Worm (Caenorhabditis elegans) whole organism, L1 larva: ENCODE measurements around the gene M117.4.

Experiments used
- C16A3.4 ChIP-seq: fragments of 150-350 bp; optimal IDR thresholded peaks from 2 replicates; lab custom pipeline; 2014; ENCODE audit warnings: missing biosample characterization, missing genetic modification characterization
- C34B4.2 ChIP-seq: sonication (generic microtip); optimal IDR thresholded peaks from 2 replicates; lab custom pipeline; 2017; ENCODE audit warnings: mild to moderate bottlenecking, missing genetic modification characterization, missing compliant biosample characterization
- F16B12.6 ChIP-seq: fragments of 150-350 bp; optimal IDR thresholded peaks from 2 replicates; lab custom pipeline; 2014; ENCODE audit warnings: missing biosample characterization, missing genetic modification characterization
- aha-1 ChIP-seq: fragments of 150-350 bp; optimal IDR thresholded peaks from 2 replicates; lab custom pipeline; 2014; ENCODE audit warnings: missing biosample characterization, missing genetic modification characterization
- alr-1 ChIP-seq: fragments of 200-800 bp; sonication (Bioruptor generic); optimal IDR thresholded peaks from 2 replicates; lab custom pipeline; 2018; ENCODE audit warnings: borderline replicate concordance, mild to moderate bottlenecking, missing genetic modification characterization, missing compliant biosample characterization
- ceh-63 ChIP-seq: fragments of 200-800 bp; sonication (Bioruptor generic); optimal IDR thresholded peaks from 2 replicates; lab custom pipeline; 2018; ENCODE audit warnings: mild to moderate bottlenecking, missing genetic modification characterization, missing compliant biosample characterization
- ceh-8 ChIP-seq: fragments of 200-800 bp; sonication (Bioruptor generic); optimal IDR thresholded peaks from 2 replicates; lab custom pipeline; 2018; ENCODE audit warnings: mild to moderate bottlenecking, missing genetic modification characterization, moderate library complexity, missing compliant biosample characterization
- ceh-82 ChIP-seq, 3 experiments: fragments of 150-350 bp in 1 of 3; sonication (generic microtip) in 2 of 3; optimal IDR thresholded peaks; 2 replicates each; lab custom pipeline; 2014 to 2017; ENCODE audit warnings: missing biosample characterization in 3 of 3, missing genetic modification characterization in 3 of 3
- dpl-1 ChIP-seq, 3 experiments: fragments of 150-350 bp in 2 of 3; sonication (generic microtip) in 1 of 3; optimal IDR thresholded peaks; 2 replicates each; lab custom pipeline; 2014 to 2017; ENCODE audit warnings: missing biosample characterization in 3 of 3, missing genetic modification characterization in 3 of 3, missing genetic modification reagents in 3 of 3
- efl-1 ChIP-seq, 4 experiments: fragments of 150-350 bp; optimal IDR thresholded peaks in 3 of 4; peaks in 1 of 4; 1 replicate in 1 of 4; 2 replicates in 3 of 4; lab custom pipeline; 2014; ENCODE audit warnings: missing biosample characterization in 2 of 4, missing genetic modification characterization in 2 of 4, missing genetic modification reagents in 2 of 4
- egl-27 ChIP-seq, 2 experiments: fragments of 150-350 bp in 1 of 2; sonication (generic microtip); optimal IDR thresholded peaks; 3 replicates each; lab custom pipeline; 2017 to 2018; ENCODE audit warnings: missing biosample characterization in 2 of 2, missing genetic modification characterization in 2 of 2, missing genetic modification reagents in 2 of 2
- elt-2 ChIP-seq: sonication (generic microtip); optimal IDR thresholded peaks from 2 replicates; lab custom pipeline; 2016; ENCODE audit warnings: missing genetic modification characterization, mild to moderate bottlenecking, inconsistent platforms, missing compliant biosample characterization, missing genetic modification reagents
- ets-5 ChIP-seq: fragments of 200-800 bp; sonication (Bioruptor generic); IDR thresholded peaks from 2 replicates; pipeline ENCODE4 v1.3.6; 2022; ENCODE audit warnings: missing genetic modification characterization, missing compliant biosample characterization
- fkh-4 ChIP-seq: sonication (generic microtip); optimal IDR thresholded peaks from 2 replicates; lab custom pipeline; 2016; ENCODE audit warnings: missing compliant biosample characterization, missing genetic modification characterization, borderline replicate concordance
- fkh-8 ChIP-seq: sonication (generic microtip); optimal IDR thresholded peaks from 2 replicates; lab custom pipeline; 2016; ENCODE audit warnings: mild to moderate bottlenecking, missing genetic modification characterization, missing compliant biosample characterization
- fos-1 ChIP-seq: fragments of 150-350 bp; optimal IDR thresholded peaks from 2 replicates; lab custom pipeline; 2014; ENCODE audit warnings: missing biosample characterization, missing genetic modification characterization
- grh-1 ChIP-seq: fragments of 200-800 bp; sonication (Bioruptor generic); IDR thresholded peaks from 2 replicates; pipeline ENCODE4 v1.3.6; 2022; ENCODE audit warnings: missing genetic modification reagents, missing genetic modification characterization, missing compliant biosample characterization
- hlh-4 ChIP-seq: sonication (generic microtip); optimal IDR thresholded peaks from 2 replicates; lab custom pipeline; 2016; ENCODE audit warnings: mild to moderate bottlenecking, missing genetic modification characterization, missing compliant biosample characterization
- isw-1 ChIP-seq: fragments of 200-800 bp; sonication (Bioruptor generic); IDR thresholded peaks from 2 replicates; pipeline ENCODE4 v1.3.6; 2022; ENCODE audit warnings: missing genetic modification characterization, missing compliant biosample characterization
- jun-1 ChIP-seq: fragments of 150-350 bp; optimal IDR thresholded peaks from 2 replicates; lab custom pipeline; 2014; ENCODE audit warnings: missing biosample characterization, missing genetic modification reagents, missing genetic modification characterization
- lin-14 ChIP-seq: fragments of 200-800 bp; sonication (Bioruptor generic); optimal IDR thresholded peaks from 2 replicates; lab custom pipeline; 2018; ENCODE audit warnings: mild to moderate bottlenecking, missing genetic modification characterization, moderate library complexity, missing compliant biosample characterization
- lin-15B ChIP-seq: fragments of 150-350 bp; sonication (generic microtip); optimal IDR thresholded peaks from 3 replicates; lab custom pipeline; 2014; ENCODE audit warnings: missing biosample characterization, missing genetic modification characterization
- lir-3 ChIP-seq: sonication (generic microtip); optimal IDR thresholded peaks from 2 replicates; lab custom pipeline; 2016; ENCODE audit warnings: mild to moderate bottlenecking, missing genetic modification characterization, moderate library complexity, missing compliant biosample characterization; ENCODE audit not compliant: poor library complexity
- lsy-2 ChIP-seq, 2 experiments: fragments of 150-350 bp; optimal IDR thresholded peaks; 2 replicates each; lab custom pipeline; 2014; ENCODE audit warnings: missing biosample characterization in 2 of 2, missing genetic modification characterization in 2 of 2
- mdl-1 ChIP-seq, 2 experiments: fragments of 150-350 bp; optimal IDR thresholded peaks; 2 replicates each; lab custom pipeline; 2014 to 2017; ENCODE audit warnings: missing biosample characterization in 2 of 2, missing genetic modification characterization in 2 of 2, inconsistent platforms in 1 of 2
- mef-2 ChIP-seq: fragments of 150-350 bp; optimal IDR thresholded peaks from 2 replicates; lab custom pipeline; 2014; ENCODE audit warnings: missing biosample characterization, missing genetic modification characterization
- mep-1 ChIP-seq: fragments of 150-350 bp; optimal IDR thresholded peaks from 2 replicates; lab custom pipeline; 2014; ENCODE audit warnings: missing biosample characterization, missing genetic modification characterization
- nhr-11 ChIP-seq: fragments of 150-350 bp; optimal IDR thresholded peaks from 2 replicates; lab custom pipeline; 2014; ENCODE audit warnings: missing biosample characterization, missing genetic modification characterization
- nhr-19 ChIP-seq: fragments of 200-800 bp; sonication (Bioruptor generic); conservative IDR thresholded peaks from 2 replicates; pipeline ENCODE4 v1.3.6; 2022; ENCODE audit warnings: missing genetic modification characterization, missing compliant biosample characterization
- nhr-20 ChIP-seq: sonication (generic microtip); optimal IDR thresholded peaks from 2 replicates; lab custom pipeline; 2016; ENCODE audit warnings: mild to moderate bottlenecking, missing genetic modification characterization, missing compliant biosample characterization
- nhr-28 ChIP-seq: fragments of 150-350 bp; optimal IDR thresholded peaks from 2 replicates; lab custom pipeline; 2014; ENCODE audit warnings: missing biosample characterization, missing genetic modification characterization
- nhr-47 ChIP-seq: sonication (generic microtip); optimal IDR thresholded peaks from 2 replicates; lab custom pipeline; 2016; ENCODE audit warnings: mild to moderate bottlenecking, missing genetic modification characterization, moderate library complexity, missing compliant biosample characterization
- nhr-85 ChIP-seq: sonication (generic microtip); peaks from one replicate; lab custom pipeline; 2016; ENCODE audit warnings: missing genetic modification characterization, inconsistent platforms, missing compliant biosample characterization
- pax-3 ChIP-seq: fragments of 200-800 bp; sonication (Bioruptor generic); optimal IDR thresholded peaks from 2 replicates; lab custom pipeline; 2018; ENCODE audit warnings: mild to moderate bottlenecking, missing genetic modification characterization, moderate library complexity, missing compliant biosample characterization
- rnt-1 ChIP-seq: sonication (generic microtip); optimal IDR thresholded peaks from 2 replicates; lab custom pipeline; 2016; ENCODE audit warnings: mild to moderate bottlenecking, missing genetic modification characterization, moderate library complexity, missing compliant biosample characterization
- snpc-4 ChIP-seq: fragments of 150-350 bp; optimal IDR thresholded peaks from 2 replicates; lab custom pipeline; 2014; ENCODE audit warnings: missing biosample characterization, missing genetic modification characterization
- sptf-1 ChIP-seq: fragments of 150-350 bp; optimal IDR thresholded peaks from 2 replicates; lab custom pipeline; 2014; ENCODE audit warnings: missing biosample characterization, missing genetic modification characterization
- tbx-2 ChIP-seq: sonication (generic microtip); optimal IDR thresholded peaks from 2 replicates; lab custom pipeline; 2016; ENCODE audit warnings: missing genetic modification characterization, missing compliant biosample characterization
- unc-130 ChIP-seq: fragments of 150-350 bp; optimal IDR thresholded peaks from 2 replicates; lab custom pipeline; 2017; ENCODE audit warnings: missing biosample characterization, missing genetic modification characterization, inconsistent platforms
- unc-30 ChIP-seq: sonication (generic microtip); optimal IDR thresholded peaks from 2 replicates; lab custom pipeline; 2017; ENCODE audit warnings: missing biosample characterization, missing genetic modification characterization
- unc-62 ChIP-seq: fragments of 150-350 bp; optimal IDR thresholded peaks from 2 replicates; lab custom pipeline; 2014; ENCODE audit warnings: missing biosample characterization, missing genetic modification reagents, missing genetic modification characterization
- unc-86 ChIP-seq: sonication (generic microtip); optimal IDR thresholded peaks from 2 replicates; lab custom pipeline; 2016; ENCODE audit warnings: missing genetic modification characterization, missing compliant biosample characterization
- zag-1 ChIP-seq: fragments of 150-350 bp; optimal IDR thresholded peaks from 2 replicates; lab custom pipeline; 2014; ENCODE audit warnings: missing biosample characterization, missing genetic modification characterization
- zip-4 ChIP-seq: fragments of 200-800 bp; sonication (Bioruptor generic); optimal IDR thresholded peaks from 2 replicates; lab custom pipeline; 2018; ENCODE audit warnings: mild to moderate bottlenecking, missing genetic modification characterization, moderate library complexity, missing compliant biosample characterization
- ztf-11 ChIP-seq, 2 experiments: sonication (generic microtip); optimal IDR thresholded peaks; 2 replicates each; lab custom pipeline; 2016 to 2017; ENCODE audit warnings: missing genetic modification characterization in 2 of 2, missing biosample characterization in 1 of 2, missing compliant biosample characterization in 1 of 2
- ztf-4 ChIP-seq: fragments of 150-350 bp; optimal IDR thresholded peaks from 2 replicates; lab custom pipeline; 2014; ENCODE audit warnings: missing biosample characterization, missing genetic modification characterization

The M117.4 gene

DNA sequence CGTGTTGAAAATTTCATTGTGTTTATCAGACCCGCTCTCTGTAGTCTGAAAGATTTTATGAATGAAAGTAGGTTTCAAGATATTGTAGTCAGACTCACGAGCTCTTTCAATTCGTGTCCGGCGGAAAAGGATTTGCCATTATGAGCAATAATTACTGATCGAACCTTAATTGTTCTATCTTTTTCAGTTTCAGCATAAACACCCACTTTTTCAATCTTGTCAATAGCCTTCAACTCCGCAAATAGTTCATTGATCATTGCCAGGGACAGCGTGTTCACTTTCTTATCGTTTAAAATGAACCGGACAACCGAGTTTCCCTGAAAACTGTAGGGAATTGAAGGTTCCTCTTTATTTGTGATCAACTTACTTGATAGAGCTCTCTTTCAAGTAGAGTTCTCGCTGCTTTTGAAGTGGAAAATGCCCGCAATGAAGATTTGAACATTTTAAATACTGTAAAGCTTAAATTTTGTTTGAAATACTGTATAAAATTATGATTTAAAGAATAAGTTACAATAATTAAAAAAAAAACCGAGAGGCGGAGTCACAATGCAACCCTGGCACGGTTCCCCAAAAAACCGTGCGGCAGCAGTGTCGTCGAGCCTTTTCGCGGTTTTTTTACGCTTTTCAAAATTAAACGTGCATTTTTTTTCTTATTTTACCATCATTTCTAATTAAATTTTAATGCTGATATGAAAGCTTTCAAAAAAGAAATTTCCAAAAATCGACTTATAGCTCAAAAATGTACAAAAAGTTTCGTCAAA, 22.7 kb upstream of the M117.4 start, which contains the start of gene ech-2 (continued):
- TF ChIP-seq unc-62 (GFP tag; lab: Kevin White, UChicago) (no peak), nhr-28 (tag; lab: Kevin White, UChicago) (no peak), ztf-11 (tag; optimal IDR thresholded peaks at IDR 0.05; lab: Kevin White, UChicago) (no peak), hlh-4 (no peak), pax-3 (tag; lab: Kevin White, UChicago) (no peak), mdl-1 (tag; optimal IDR thresholded peaks at IDR 0.05; lab: Kevin White, UChicago) (no peak), nhr-19 (GFP tag; lab: Robert Waterston, UW) (no peak), isw-1 (no peak), nhr-20 (tag; lab: Kevin White, UChicago) (no peak), nhr-85 (no peak), mep-1 (no peak), efl-1 (optimal IDR thresholded peaks at IDR 0.05; lab: Kevin White, UChicago) (peak; percentile 34), efl-1 (GFP tag; optimal IDR thresholded peaks at IDR 0.05 in 1 of 2; lab: Kevin White, UChicago) (peak; percentile 33 to 93), ceh-8 (no peak), elt-2 (no peak), ceh-63 (GFP tag; lab: Kevin White, UChicago) (no peak), F16B12.6 (tag; lab: Kevin White, UChicago) (no peak), mef-2 (no peak), lin-15B (tag; lab: Kevin White, UChicago) (no peak)

DNA sequence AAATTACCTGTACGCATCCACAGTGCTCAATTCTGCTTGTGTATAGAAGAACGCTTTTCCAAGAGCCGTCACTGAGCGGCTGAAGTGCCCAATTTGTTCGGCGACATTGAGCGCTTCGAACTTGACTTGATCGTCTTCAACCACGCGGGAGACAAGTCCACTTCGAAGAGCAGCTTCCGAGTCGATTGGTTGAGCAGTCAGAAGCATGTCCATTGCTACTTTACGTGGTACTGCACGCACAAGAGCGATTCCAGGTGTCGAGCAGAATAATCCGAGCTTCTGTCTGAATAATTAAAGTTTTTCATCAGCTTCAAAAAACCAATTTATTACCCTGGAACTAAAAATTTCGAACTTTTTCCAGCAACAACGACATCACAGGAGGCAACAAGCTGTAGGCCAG, 22.1 kb upstream of the M117.4 start:
- no peak for TF ChIP-seq unc-62 (GFP tag; lab: Kevin White, UChicago)
- no peak for TF ChIP-seq fkh-4 (tag; lab: Kevin White, UChicago)
- TF ChIP-seq C16A3.4 (tag; lab: Kevin White, UChicago), result no peak
- TF ChIP-seq lin-15B (tag; lab: Kevin White, UChicago), result no peak
- TF ChIP-seq ztf-4 (tag; lab: Kevin White, UChicago), result no peak

ce11 chrIV:11854777-11855176, 21.4 kb upstream of the M117.4 start, which contains the start of gene tag-30:
TSS of gene tag-30 (minus strand) at chrIV:11855159.
- no peak for TF ChIP-seq ets-5 (GFP tag; lab: Robert Waterston, UW)
- no peak for TF ChIP-seq aha-1 (tag; lab: Kevin White, UChicago)
- TF ChIP-seq pax-3 (tag; lab: Kevin White, UChicago), result no peak
- TF ChIP-seq C16A3.4 (tag; lab: Kevin White, UChicago), result peak; percentile 67
- TF ChIP-seq fos-1 (tag; lab: Kevin White, UChicago), result no peak
- TF ChIP-seq rnt-1 (tag; lab: Kevin White, UChicago), result peak; percentile 40
- TF ChIP-seq lsy-2 (tag; optimal IDR thresholded peaks at IDR 0.05; lab: Kevin White, UChicago), result peak in 1 of 2 experiments; percentile 70
- no peak for TF ChIP-seq lir-3
- no peak for TF ChIP-seq snpc-4 (tag; lab: Kevin White, UChicago)
- no peak for TF ChIP-seq zip-4
- TF ChIP-seq dpl-1 (GFP tag; optimal IDR thresholded peaks at IDR 0.05; lab: Kevin White, UChicago), result peak; percentile 17 to 69 (median 49)
- peak; percentile 46 for TF ChIP-seq nhr-20 (tag; lab: Kevin White, UChicago)
- TF ChIP-seq F16B12.6 (tag; lab: Kevin White, UChicago), result peak; percentile 13
- peak; percentile 32 for TF ChIP-seq unc-130 (tag; lab: Kevin White, UChicago)
- peak; percentile 54 to 61 for TF ChIP-seq efl-1 (optimal IDR thresholded peaks at IDR 0.05; lab: Kevin White, UChicago)
- peak; percentile 57 to 87 for TF ChIP-seq efl-1 (GFP tag; optimal IDR thresholded peaks at IDR 0.05 in 1 of 2; lab: Kevin White, UChicago)
- peak; percentile 37 for TF ChIP-seq tbx-2 (tag; lab: Kevin White, UChicago)
- no peak for TF ChIP-seq jun-1 (tag; lab: Kevin White, UChicago)
- TF ChIP-seq C34B4.2 (tag; lab: Kevin White, UChicago), result no peak
- no peak for TF ChIP-seq unc-30 (tag; lab: Kevin White, UChicago)
- TF ChIP-seq ceh-82 (tag; optimal IDR thresholded peaks at IDR 0.05; lab: Kevin White, UChicago), result peak in 1 of 3 experiments; percentile 26
- TF ChIP-seq lin-15B (tag; lab: Kevin White, UChicago), result peak; percentile 39
- TF ChIP-seq nhr-11 (tag; lab: Kevin White, UChicago), result no peak
- TF ChIP-seq ztf-11 (tag; optimal IDR thresholded peaks at IDR 0.05; lab: Kevin White, UChicago), result no peak
- TF ChIP-seq nhr-47 (tag; lab: Kevin White, UChicago), result no peak
- TF ChIP-seq lin-14 (GFP tag; lab: Kevin White, UChicago), result peak; percentile 81
- TF ChIP-seq zag-1, result no peak
- TF ChIP-seq egl-27 (tag; optimal IDR thresholded peaks at IDR 0.05; lab: Kevin White, UChicago), result no peak
- TF ChIP-seq sptf-1 (tag; lab: Kevin White, UChicago), result no peak
- TF ChIP-seq unc-86 (tag; lab: Kevin White, UChicago), result no peak
- no peak for TF ChIP-seq alr-1 (tag; lab: Kevin White, UChicago)
- no peak for TF ChIP-seq fkh-8 (tag; lab: Kevin White, UChicago)
- no peak for TF ChIP-seq grh-1 (GFP tag; lab: Robert Waterston, UW)
